Fruit fly (Drosophila melanogaster): ENCODE data around the gene CG8349.
A peak's percentile ranks its signal among the peaks of the same experiment; 100 is the strongest.

Gene CG8349

DNA sequence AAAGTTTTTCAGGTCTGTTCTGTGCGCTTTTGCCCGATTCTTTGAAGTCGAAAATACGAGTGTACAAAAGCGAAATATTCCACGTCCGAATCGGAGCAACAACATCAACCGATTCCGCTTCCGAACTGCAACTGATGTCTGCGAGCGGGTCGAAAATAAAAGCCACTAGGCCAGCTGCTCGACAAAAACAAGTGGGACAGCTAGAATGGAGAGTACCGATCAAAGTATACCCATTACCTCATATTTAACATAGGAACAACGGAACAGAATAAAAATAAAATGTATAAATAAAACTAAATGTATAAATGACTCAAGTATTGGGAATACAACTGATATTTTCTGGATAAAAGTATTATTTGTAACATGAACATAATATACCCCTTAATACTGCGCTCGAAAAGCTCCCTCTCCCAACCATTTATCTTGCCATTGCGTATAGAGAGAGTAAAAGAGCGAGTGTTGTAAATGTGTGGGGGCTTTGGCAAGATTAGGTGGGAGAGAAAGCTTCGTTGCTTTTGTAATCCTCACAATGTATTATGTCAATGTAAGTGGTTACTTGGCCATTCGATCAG lies 10.6 kb upstream of the CG8349 start, which contains the start of gene SLC5A11:
Gene SLC5A11 (minus strand): TSS at position 137 of the 572 bp plus-strand sequence.
- peak; percentile 96 for TF ChIP-seq CG11617 (GFP tag; optimal IDR thresholded peaks at IDR 0.05)
- peak; percentile 87 for TF ChIP-seq pad (GFP tag; optimal IDR thresholded peaks at IDR 0.05)
- peak; percentile 84 for TF ChIP-seq CG5204 (GFP tag; optimal IDR thresholded peaks at IDR 0.05)
- peak; percentile 83 for TF ChIP-seq ovo (GFP tag; optimal IDR thresholded peaks at IDR 0.05)
- peak; percentile 56 for TF ChIP-seq CG1620 (GFP tag; optimal IDR thresholded peaks at IDR 0.05)
- no peak for TF ChIP-seq cnc (optimal IDR thresholded peaks at IDR 0.05)
- TF ChIP-seq Clk (GFP tag; optimal IDR thresholded peaks at IDR 0.05): peak; percentile 93
- TF ChIP-seq CG33017 (tag; optimal IDR thresholded peaks at IDR 0.05): peak; percentile 98
- peak; percentile 84 for TF ChIP-seq Crg-1 (GFP tag; optimal IDR thresholded peaks at IDR 0.05)
- TF ChIP-seq CG7045 (GFP tag; optimal IDR thresholded peaks at IDR 0.05): peak; percentile 99
- TF ChIP-seq Hr96 (GFP tag; optimal IDR thresholded peaks at IDR 0.05): peak; percentile 97
- peak; percentile 96 for TF ChIP-seq CG7101 (tag; optimal IDR thresholded peaks at IDR 0.05)
- peak; percentile 96 for TF ChIP-seq CG12768 (GFP tag; optimal IDR thresholded peaks at IDR 0.05)
- TF ChIP-seq Mnt (GFP tag; optimal IDR thresholded peaks at IDR 0.05): peak; percentile 77
- TF ChIP-seq cic (GFP tag; optimal IDR thresholded peaks at IDR 0.05): peak; percentile 98
- peak; percentile 75 for TF ChIP-seq tj (GFP tag; optimal IDR thresholded peaks at IDR 0.05)
- peak; percentile 58 for TF ChIP-seq kay (GFP tag; ENCODE audit: borderline replicate concordance)
- TF ChIP-seq bab1 (GFP tag; optimal IDR thresholded peaks at IDR 0.05): peak; percentile 100
- TF ChIP-seq toe (GFP tag; optimal IDR thresholded peaks at IDR 0.05): peak; percentile 96
- TF ChIP-seq CG14711 (tag; optimal IDR thresholded peaks at IDR 0.05): peak; percentile 92

DNA sequence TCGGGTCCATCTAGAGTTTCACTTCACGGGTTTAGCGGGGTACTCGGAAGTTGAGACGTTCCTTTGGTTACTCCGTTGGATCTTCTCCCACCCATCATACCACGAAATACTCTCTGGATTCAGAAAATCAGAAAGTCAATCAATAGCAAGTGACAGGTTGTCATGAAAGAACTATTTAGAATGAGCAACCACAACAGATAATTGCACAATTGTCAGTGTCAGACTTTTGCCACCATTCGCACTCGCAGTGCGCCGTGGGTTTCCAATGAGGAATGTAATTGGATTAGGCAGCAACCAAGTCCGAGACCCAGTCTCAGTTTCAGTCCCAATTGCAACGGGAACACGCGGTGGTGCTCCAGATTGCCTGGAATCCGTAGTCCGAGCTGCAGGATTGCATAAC lies 9.8 kb upstream of the CG8349 start, which contains the start of gene CG8419:
Gene CG8419 (plus strand): TSS at position 301 of the 400 bp plus-strand sequence.
- TF ChIP-seq bab1 (GFP tag; optimal IDR thresholded peaks at IDR 0.05) (no peak), CG5204 (GFP tag; optimal IDR thresholded peaks at IDR 0.05) (no peak), pad (GFP tag; optimal IDR thresholded peaks at IDR 0.05) (no peak), Clk (GFP tag; optimal IDR thresholded peaks at IDR 0.05) (no peak), CG7101 (tag; optimal IDR thresholded peaks at IDR 0.05) (no peak), CG14711 (tag; optimal IDR thresholded peaks at IDR 0.05) (no peak), CG33017 (tag; optimal IDR thresholded peaks at IDR 0.05) (no peak), tj (GFP tag; optimal IDR thresholded peaks at IDR 0.05) (no peak), toe (GFP tag; optimal IDR thresholded peaks at IDR 0.05) (no peak), CG11617 (GFP tag; optimal IDR thresholded peaks at IDR 0.05) (no peak), Hr96 (GFP tag; optimal IDR thresholded peaks at IDR 0.05) (no peak), cnc (optimal IDR thresholded peaks at IDR 0.05) (no peak), cic (GFP tag; optimal IDR thresholded peaks at IDR 0.05) (no peak), CG12768 (GFP tag; optimal IDR thresholded peaks at IDR 0.05) (no peak), CG7045 (GFP tag; optimal IDR thresholded peaks at IDR 0.05) (no peak)

DNA sequence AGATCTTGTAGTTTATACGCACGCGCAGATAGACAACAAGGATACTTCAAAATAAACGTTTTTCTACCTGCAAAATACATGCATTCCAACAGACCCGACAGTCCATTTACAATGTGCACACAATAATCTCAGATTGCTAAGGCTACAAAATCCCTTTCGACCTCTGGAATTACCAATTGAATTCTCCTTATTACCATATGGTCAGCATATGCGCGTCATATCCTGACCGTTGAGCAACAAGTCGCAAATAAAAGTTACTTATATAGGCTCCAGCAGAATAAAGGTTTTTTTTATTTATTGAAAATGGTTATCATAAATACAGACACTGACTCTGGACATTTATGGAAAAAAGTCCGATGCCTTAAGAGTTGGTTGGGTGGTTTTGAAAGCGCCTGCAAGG lies 6.4 kb upstream of the CG8349 start:
- TF ChIP-seq tj (GFP tag; optimal IDR thresholded peaks at IDR 0.05) (no peak), Clk (GFP tag; optimal IDR thresholded peaks at IDR 0.05) (no peak), CG5204 (GFP tag; optimal IDR thresholded peaks at IDR 0.05) (no peak), kay (GFP tag; ENCODE audit: borderline replicate concordance) (peak; percentile 88)

DNA sequence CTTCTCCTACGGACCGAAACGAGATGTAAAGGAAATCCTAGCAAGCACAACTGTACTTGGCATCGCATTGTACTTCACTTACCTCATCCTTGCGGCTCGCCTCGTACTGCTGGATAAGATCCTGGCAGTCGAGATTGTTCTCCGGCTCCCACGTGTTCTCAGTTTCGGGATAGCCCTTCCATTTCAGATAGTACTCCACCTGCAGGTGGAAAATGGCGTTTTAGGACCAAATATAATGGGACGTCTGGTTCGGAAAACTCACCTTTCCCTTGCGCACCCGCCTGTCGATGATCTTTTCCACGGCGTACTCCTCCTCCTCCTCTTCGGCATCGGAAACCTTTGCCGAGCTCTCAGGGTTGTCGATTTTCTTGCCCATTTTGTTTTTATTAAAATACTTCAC lies 5.2 kb upstream of the CG8349 start:
- no peak for TF ChIP-seq Hr96 (GFP tag; optimal IDR thresholded peaks at IDR 0.05)
- TF ChIP-seq CG11617 (GFP tag; optimal IDR thresholded peaks at IDR 0.05): no peak
- TF ChIP-seq CG12768 (GFP tag; optimal IDR thresholded peaks at IDR 0.05): no peak
- no peak for TF ChIP-seq CG1620 (GFP tag; optimal IDR thresholded peaks at IDR 0.05)
- TF ChIP-seq Mnt (GFP tag; optimal IDR thresholded peaks at IDR 0.05): no peak
- no peak for TF ChIP-seq cic (GFP tag; optimal IDR thresholded peaks at IDR 0.05)
- no peak for TF ChIP-seq CG14711 (tag; optimal IDR thresholded peaks at IDR 0.05)
- no peak for TF ChIP-seq CG7101 (tag; optimal IDR thresholded peaks at IDR 0.05)
- no peak for TF ChIP-seq tj (GFP tag; optimal IDR thresholded peaks at IDR 0.05)
- no peak for TF ChIP-seq Clk (GFP tag; optimal IDR thresholded peaks at IDR 0.05)
- TF ChIP-seq CG7045 (GFP tag; optimal IDR thresholded peaks at IDR 0.05): no peak
- no peak for TF ChIP-seq kay (GFP tag; ENCODE audit: borderline replicate concordance)
- TF ChIP-seq CG5204 (GFP tag; optimal IDR thresholded peaks at IDR 0.05): no peak
- TF ChIP-seq pad (GFP tag; optimal IDR thresholded peaks at IDR 0.05): no peak

DNA sequence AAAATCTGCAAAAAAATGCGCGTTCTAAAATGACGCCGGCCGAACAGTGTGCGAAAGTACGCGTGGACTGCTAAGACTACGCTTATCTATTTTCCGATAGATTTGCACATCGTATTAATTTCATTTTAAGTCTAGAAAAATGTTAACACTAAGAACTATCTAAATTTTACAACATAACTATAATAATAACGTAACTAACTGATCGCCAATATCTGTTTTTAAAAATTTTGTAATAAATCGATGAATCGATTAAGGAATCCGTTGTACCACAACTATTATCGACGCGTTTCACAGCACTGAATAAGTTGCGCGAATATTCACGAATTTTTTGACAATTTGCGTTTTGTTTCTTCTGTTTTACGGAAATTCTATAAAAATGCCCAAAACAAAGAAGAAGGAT lies 4.6 kb upstream of the CG8349 start, which contains the start of gene Ssb-c31a:
Gene Ssb-c31a (plus strand): TSS at position 278 of the 400 bp plus-strand sequence.
- TF ChIP-seq CG7101 (tag; optimal IDR thresholded peaks at IDR 0.05) (peak; percentile 83), Crg-1 (GFP tag; optimal IDR thresholded peaks at IDR 0.05) (peak; percentile 91), ovo (GFP tag; optimal IDR thresholded peaks at IDR 0.05) (peak; percentile 55), bab1 (GFP tag; optimal IDR thresholded peaks at IDR 0.05) (peak; percentile 71), Mnt (GFP tag; optimal IDR thresholded peaks at IDR 0.05) (peak; percentile 76), cnc (optimal IDR thresholded peaks at IDR 0.05) (no peak), CG11617 (GFP tag; optimal IDR thresholded peaks at IDR 0.05) (peak; percentile 74), CG5204 (GFP tag; optimal IDR thresholded peaks at IDR 0.05) (peak; percentile 87), pad (GFP tag; optimal IDR thresholded peaks at IDR 0.05) (peak; percentile 69), CG7045 (GFP tag; optimal IDR thresholded peaks at IDR 0.05) (peak; percentile 74), CG1620 (GFP tag; optimal IDR thresholded peaks at IDR 0.05) (peak; percentile 88), Clk (GFP tag; optimal IDR thresholded peaks at IDR 0.05) (peak; percentile 42), cic (GFP tag; optimal IDR thresholded peaks at IDR 0.05) (peak; percentile 50), kay (GFP tag; ENCODE audit: borderline replicate concordance) (peak; percentile 94), CG14711 (tag; optimal IDR thresholded peaks at IDR 0.05) (peak; percentile 61), CG33017 (tag; optimal IDR thresholded peaks at IDR 0.05) (peak; percentile 72), tj (GFP tag; optimal IDR thresholded peaks at IDR 0.05) (peak; percentile 69), CG12768 (GFP tag; optimal IDR thresholded peaks at IDR 0.05) (peak; percentile 81), Hr96 (GFP tag; optimal IDR thresholded peaks at IDR 0.05) (peak; percentile 75), toe (GFP tag; optimal IDR thresholded peaks at IDR 0.05) (peak; percentile 87)
